Worm (Caenorhabditis elegans): ENCODE measurements around the gene hpo-40.

DNA sequence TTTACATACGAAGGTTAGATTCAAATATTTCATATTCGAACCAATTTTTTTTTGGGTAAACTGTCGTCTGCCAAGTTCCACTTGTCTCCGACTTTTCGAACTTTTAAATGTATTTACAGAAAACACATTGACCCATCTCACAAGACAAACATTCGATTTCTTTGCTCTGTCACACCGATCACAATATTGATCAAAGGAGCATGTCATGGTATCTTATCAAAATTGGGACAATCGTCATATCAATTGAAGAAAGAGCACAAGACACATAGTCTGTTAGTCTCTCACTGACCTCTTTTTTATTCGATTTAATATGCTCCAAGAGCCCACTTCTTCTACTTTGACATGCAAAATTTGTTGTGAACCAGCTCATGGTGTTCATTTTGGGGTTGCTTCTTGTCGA lies 43.3 kb downstream of the hpo-40 start, which contains the start of gene nhr-232:
- TF ChIP-seq sem-2 (GFP tag; optimal IDR thresholded peaks at IDR 0.05) = no peak
- TF ChIP-seq ces-1 (GFP tag; optimal IDR thresholded peaks at IDR 0.05) = no peak
- TF ChIP-seq ceh-39 (tag; optimal IDR thresholded peaks at IDR 0.05) = no peak
- TF ChIP-seq pha-4 (tag; optimal IDR thresholded peaks at IDR 0.05) = no peak
